Fruit fly (Drosophila melanogaster) Kc167 (cell line): ENCODE results near the gene CG32982.

Experiments used
- Myc ChIP-seq: fragments of >200 bp; optimal IDR thresholded peaks from 2 replicates; lab custom pipeline; 2017; ENCODE audit warnings: missing external identifiers
- Sin3A ChIP-seq: fragments of >200 bp; optimal IDR thresholded peaks from 2 replicates; lab custom pipeline; 2018; ENCODE audit warnings: missing external identifiers
- h ChIP-seq: fragments of >200 bp; optimal IDR thresholded peaks from 3 replicates; lab custom pipeline; 2018; ENCODE audit warnings: missing external identifiers
- insv ChIP-seq: fragments of >200 bp; optimal IDR thresholded peaks from 3 replicates; lab custom pipeline; 2018; ENCODE audit warnings: missing external identifiers
- psq ChIP-seq: fragments of >200 bp; optimal IDR thresholded peaks from 2 replicates; lab custom pipeline; 2017; ENCODE audit warnings: missing external identifiers

DNA sequence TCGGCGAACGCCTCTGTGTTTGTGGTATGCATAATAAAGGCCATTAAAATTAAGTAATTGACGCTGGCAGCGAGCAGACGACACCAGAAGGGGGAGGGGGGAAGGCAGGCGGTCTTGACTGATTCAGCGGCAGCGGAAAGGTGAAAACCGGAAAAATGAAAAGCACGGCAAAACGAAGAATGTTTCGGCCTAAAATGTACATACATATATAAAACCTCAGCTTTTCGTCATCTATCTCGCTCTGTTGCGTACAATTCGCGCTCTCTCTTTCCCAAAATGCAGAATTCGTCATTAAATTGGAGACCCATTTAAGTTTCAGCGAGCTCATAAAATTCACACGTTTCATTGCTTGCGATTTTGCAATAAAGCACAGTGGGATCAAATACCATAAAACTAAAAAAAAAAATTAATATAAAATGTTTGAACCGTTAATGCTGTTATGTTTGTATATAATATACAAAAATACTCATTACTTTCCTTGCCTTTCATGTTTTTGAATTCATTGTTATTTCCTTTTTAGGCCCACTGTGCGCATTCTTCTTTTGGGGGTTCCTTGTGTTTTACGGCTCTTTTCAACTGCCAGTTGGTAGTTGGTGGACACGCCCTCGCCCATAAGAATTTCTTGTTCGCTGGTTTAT, 42.6 kb downstream of the CG32982 start:
- TF ChIP-seq psq (lab: Kevin White, UChicago) (no peak), Sin3A (no peak), Myc (lab: Kevin White, UChicago) (no peak), insv (no peak), h (lab: Kevin White, UChicago) (no peak)
